Worm (Caenorhabditis elegans) whole organism, L3 larva: Measurements from ENCODE around the gene F40G9.18.

Source experiments
- ZK546.5 ChIP-seq: sonication (generic microtip); optimal IDR thresholded peaks from 2 replicates; lab custom pipeline; 2017; ENCODE audit warnings: missing biosample characterization, missing genetic modification characterization
- ama-1 ChIP-seq: fragments of 150-350 bp; optimal IDR thresholded peaks from 2 replicates; lab custom pipeline; 2018
- ceh-28 ChIP-seq: fragments of 150-350 bp; optimal IDR thresholded peaks from 2 replicates; lab custom pipeline; 2014; ENCODE audit warnings: missing biosample characterization, missing genetic modification reagents, missing genetic modification characterization
- ceh-82 ChIP-seq: fragments of 150-350 bp; optimal IDR thresholded peaks from 2 replicates; lab custom pipeline; 2014; ENCODE audit warnings: missing biosample characterization, missing genetic modification characterization
- daf-12 ChIP-seq: fragments of 150-350 bp; optimal IDR thresholded peaks from 2 replicates; lab custom pipeline; 2014; ENCODE audit warnings: missing biosample characterization, missing genetic modification reagents, missing genetic modification characterization
- egl-5 ChIP-seq: fragments of 150-350 bp; optimal IDR thresholded peaks from 2 replicates; lab custom pipeline; 2017; ENCODE audit warnings: missing biosample characterization, missing genetic modification reagents, missing genetic modification characterization, inconsistent platforms
- elt-1 ChIP-seq: fragments of 150-350 bp; optimal IDR thresholded peaks from 2 replicates; lab custom pipeline; 2014; ENCODE audit warnings: missing biosample characterization, missing genetic modification characterization
- elt-3 ChIP-seq, 3 experiments: fragments of 150-350 bp in 1 of 3; sonication (generic microtip) in 2 of 3; optimal IDR thresholded peaks; 2 replicates in 2 of 3; 4 replicates in 1 of 3; lab custom pipeline; 2014 to 2017; ENCODE audit warnings: missing biosample characterization in 3 of 3, missing genetic modification characterization in 3 of 3
- eor-1 ChIP-seq, 2 experiments: fragments of 150-350 bp; optimal IDR thresholded peaks; 2 replicates each; lab custom pipeline; 2014 to 2018; ENCODE audit warnings: missing biosample characterization in 2 of 2, missing genetic modification characterization in 2 of 2
- fos-1 ChIP-seq: fragments of 150-350 bp; optimal IDR thresholded peaks from 2 replicates; lab custom pipeline; 2014; ENCODE audit warnings: missing biosample characterization, missing genetic modification characterization
- hmg-11 ChIP-seq: sonication (generic microtip); optimal IDR thresholded peaks from 2 replicates; lab custom pipeline; 2016; ENCODE audit warnings: missing genetic modification characterization, missing compliant biosample characterization
- jun-1 ChIP-seq: fragments of 150-350 bp; optimal IDR thresholded peaks from 2 replicates; lab custom pipeline; 2014; ENCODE audit warnings: missing biosample characterization, missing genetic modification reagents, missing genetic modification characterization
- lin-15B ChIP-seq: fragments of 150-350 bp; optimal IDR thresholded peaks from 2 replicates; lab custom pipeline; 2014; ENCODE audit warnings: missing biosample characterization, missing genetic modification characterization
- lin-39 ChIP-seq: fragments of 150-350 bp; optimal IDR thresholded peaks from 2 replicates; lab custom pipeline; 2018; ENCODE audit warnings: missing biosample characterization, missing genetic modification reagents, missing genetic modification characterization
- lsy-12 ChIP-seq: sonication (generic microtip); optimal IDR thresholded peaks from 2 replicates; lab custom pipeline; 2016; ENCODE audit warnings: mild to moderate bottlenecking, missing genetic modification characterization, missing compliant biosample characterization
- nfya-1 ChIP-seq: sonication (generic microtip); optimal IDR thresholded peaks from 2 replicates; lab custom pipeline; 2017; ENCODE audit warnings: missing genetic modification characterization, mild to moderate bottlenecking, missing compliant biosample characterization, antibody characterized with exemption, moderate library complexity; ENCODE audit not compliant: insufficient read depth
- nhr-23 ChIP-seq: fragments of 150-350 bp; optimal IDR thresholded peaks from 2 replicates; lab custom pipeline; 2014; ENCODE audit warnings: missing biosample characterization, missing genetic modification reagents, missing genetic modification characterization
- nhr-25 ChIP-seq: sonication (generic microtip); optimal IDR thresholded peaks from 2 replicates; lab custom pipeline; 2017; ENCODE audit warnings: missing biosample characterization, missing genetic modification characterization
- nhr-28 ChIP-seq: fragments of 150-350 bp; optimal IDR thresholded peaks from 2 replicates; lab custom pipeline; 2014; ENCODE audit warnings: missing biosample characterization, missing genetic modification characterization
- nhr-43 ChIP-seq: sonication (generic microtip); optimal IDR thresholded peaks from 2 replicates; lab custom pipeline; 2016; ENCODE audit warnings: mild to moderate bottlenecking, missing genetic modification characterization, missing compliant biosample characterization; ENCODE audit not compliant: poor library complexity, severe bottlenecking
- nhr-76 ChIP-seq: fragments of 150-350 bp; sonication (generic microtip); optimal IDR thresholded peaks from 5 replicates; lab custom pipeline; 2014; ENCODE audit warnings: missing biosample characterization, missing genetic modification characterization
- nhr-77 ChIP-seq: fragments of 150-350 bp; optimal IDR thresholded peaks from 2 replicates; lab custom pipeline; 2014; ENCODE audit warnings: missing biosample characterization, missing genetic modification characterization
- pha-4 ChIP-seq: fragments of 150-350 bp; optimal IDR thresholded peaks from 2 replicates; lab custom pipeline; 2014; ENCODE audit warnings: missing biosample characterization, missing genetic modification reagents, missing genetic modification characterization
- pqm-1 ChIP-seq: fragments of 150-350 bp; optimal IDR thresholded peaks from 2 replicates; lab custom pipeline; 2017; ENCODE audit warnings: missing biosample characterization, missing genetic modification characterization, inconsistent platforms
- skn-1 ChIP-seq: fragments of 150-350 bp; optimal IDR thresholded peaks from 2 replicates; lab custom pipeline; 2014; ENCODE audit warnings: missing biosample characterization, missing genetic modification characterization
- snpc-4 ChIP-seq: fragments of 150-350 bp; optimal IDR thresholded peaks from 2 replicates; lab custom pipeline; 2014; ENCODE audit warnings: missing biosample characterization, missing genetic modification characterization
- tbx-2 ChIP-seq: sonication (generic microtip); optimal IDR thresholded peaks from 2 replicates; lab custom pipeline; 2016; ENCODE audit warnings: mild to moderate bottlenecking, missing genetic modification characterization, missing compliant biosample characterization
- unc-39 ChIP-seq: sonication (generic microtip); optimal IDR thresholded peaks from 4 replicates; lab custom pipeline; 2017; ENCODE audit warnings: missing biosample characterization, missing genetic modification characterization
- zag-1 ChIP-seq: fragments of 150-350 bp; optimal IDR thresholded peaks from 2 replicates; lab custom pipeline; 2014; ENCODE audit warnings: missing biosample characterization, missing genetic modification characterization
- ztf-11 ChIP-seq: fragments of 150-350 bp; optimal IDR thresholded peaks from 2 replicates; lab custom pipeline; 2014; ENCODE audit warnings: missing biosample characterization, missing genetic modification characterization

The F40G9.18 gene

ce11 chrIII:169478-169877, at the start of gene F40G9.18:
Gene F40G9.18 (minus strand): TSS chrIII:169578.
- TF ChIP-seq elt-3 (tag; optimal IDR thresholded peaks at IDR 0.05; lab: Kevin White, UChicago), result no peak
- TF ChIP-seq lin-39 (tag; lab: Kevin White, UChicago), result no peak
- no peak for TF ChIP-seq nhr-25 (tag; lab: Kevin White, UChicago)
- TF ChIP-seq tbx-2 (tag; lab: Kevin White, UChicago), result no peak
- TF ChIP-seq ama-1 (lab: Kevin White, UChicago), result no peak
- TF ChIP-seq nhr-43 (tag; lab: Kevin White, UChicago), result no peak
- no peak for TF ChIP-seq zag-1 (tag; lab: Kevin White, UChicago)
- TF ChIP-seq pha-4 (tag; lab: Kevin White, UChicago), result no peak
- no peak for TF ChIP-seq jun-1 (tag; lab: Kevin White, UChicago)
- TF ChIP-seq unc-39 (tag; lab: Kevin White, UChicago), result no peak
- TF ChIP-seq nhr-23, result no peak
- no peak for TF ChIP-seq elt-1 (tag; lab: Kevin White, UChicago)
- no peak for TF ChIP-seq nhr-28 (tag; lab: Kevin White, UChicago)
- TF ChIP-seq pqm-1 (tag; lab: Kevin White, UChicago), result no peak
- TF ChIP-seq skn-1 (tag; lab: Kevin White, UChicago), result no peak
- no peak for TF ChIP-seq ZK546.5 (tag; lab: Kevin White, UChicago)
- no peak for TF ChIP-seq snpc-4 (tag; lab: Kevin White, UChicago)
- TF ChIP-seq nhr-77 (tag; lab: Kevin White, UChicago), result no peak
- TF ChIP-seq eor-1 (tag; optimal IDR thresholded peaks at IDR 0.05; lab: Kevin White, UChicago), result no peak

ce11 chrIII:211387-211786, 42.0 kb upstream of the F40G9.18 start:
- TF ChIP-seq lin-15B (tag; lab: Kevin White, UChicago) (no peak), ztf-11 (no peak), snpc-4 (tag; lab: Kevin White, UChicago) (no peak)
- TF ChIP-seq, all 47 proteins: peak for 0

ce11 chrIII:209695-210091, 40.3 kb upstream of the F40G9.18 start, which contains the start of gene klp-20:
Gene klp-20 (plus strand): TSS chrIII:209992.
- TF ChIP-seq lin-39 (tag; lab: Kevin White, UChicago) (no peak), eor-1 (tag; optimal IDR thresholded peaks at IDR 0.05; lab: Kevin White, UChicago) (no peak), pha-4 (tag; lab: Kevin White, UChicago) (no peak), egl-5 (tag; lab: Kevin White, UChicago) (no peak), ama-1 (lab: Kevin White, UChicago) (no peak), ceh-28 (tag; lab: Kevin White, UChicago) (no peak), nfya-1 (no peak), unc-39 (tag; lab: Kevin White, UChicago) (no peak), hmg-11 (tag; lab: Kevin White, UChicago) (no peak), nhr-43 (tag; lab: Kevin White, UChicago) (no peak)

- TF ChIP-seq lsy-12 (tag; lab: Kevin White, UChicago) (no peak), snpc-4 (tag; lab: Kevin White, UChicago) (no peak), fos-1 (tag; lab: Kevin White, UChicago) (no peak), nhr-23 (no peak), ztf-11 (no peak), eor-1 (tag; optimal IDR thresholded peaks at IDR 0.05; lab: Kevin White, UChicago) (no peak), daf-12 (tag; lab: Kevin White, UChicago) (no peak)
Measured at ce11 chrIII:208793-209694, 39.7 kb upstream of the F40G9.18 start.

- no peak for TF ChIP-seq skn-1 (tag; lab: Kevin White, UChicago)
- TF ChIP-seq nhr-76 (tag; lab: Kevin White, UChicago), result no peak
- no peak for TF ChIP-seq tbx-2 (tag; lab: Kevin White, UChicago)
- no peak for TF ChIP-seq ceh-82 (tag; lab: Kevin White, UChicago)
Measured at ce11 chrIII:207023-207422, 37.6 kb upstream of the F40G9.18 start, which contains the start of gene W10C4.1. Gene W10C4.1 (minus strand): TSS chrIII:207123.
